Worm (Caenorhabditis elegans): ENCODE results near the gene E01G4.3.

Gene E01G4.3

DNA sequence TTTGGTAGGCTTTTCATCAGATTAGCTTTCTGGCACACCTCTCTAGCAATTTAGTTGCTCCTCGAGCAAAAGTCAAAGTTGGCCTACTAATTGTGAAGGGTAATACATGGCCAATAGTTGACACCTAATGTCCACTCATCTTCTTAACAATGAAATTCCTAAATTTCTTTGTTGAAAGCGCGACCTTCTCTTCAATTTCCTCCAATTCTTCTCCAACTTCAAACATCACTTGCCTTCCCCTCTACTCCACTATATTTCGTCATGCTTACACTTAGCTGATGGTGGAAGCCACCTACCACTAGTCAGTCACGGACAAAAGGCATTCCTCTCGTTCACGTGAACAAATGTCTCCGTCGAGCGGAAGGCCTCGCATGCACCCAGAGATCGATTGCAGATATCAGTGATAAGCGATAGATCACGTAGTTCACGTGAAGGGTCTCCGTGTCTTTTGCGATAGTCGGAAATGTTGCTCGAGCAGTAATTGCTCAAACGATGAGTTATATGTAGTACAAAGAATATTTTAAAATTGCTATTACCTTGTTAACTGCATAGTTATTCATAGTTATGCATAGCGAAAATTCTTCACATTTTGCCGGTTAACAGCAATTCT is at the start of gene E01G4.3 (continued):
- no peak for TF ChIP-seq lag-1 (GFP tag; IDR thresholded peaks at IDR 0.05)
- TF ChIP-seq ceh-58 (GFP tag; IDR thresholded peaks at IDR 0.05), result no peak
- TF ChIP-seq ceh-91 (GFP tag; IDR thresholded peaks at IDR 0.05), result no peak
- no peak for TF ChIP-seq attf-3 (GFP tag; conservative IDR thresholded peaks at IDR 0.05)
- TF ChIP-seq ztf-22 (GFP tag; optimal IDR thresholded peaks at IDR 0.05), result peak; percentile 61
- no peak for TF ChIP-seq F57A8.1 (GFP tag; optimal IDR thresholded peaks at IDR 0.05)
- TF ChIP-seq hmg-20 (GFP tag; IDR thresholded peaks at IDR 0.05), result no peak
- TF ChIP-seq ZK185.1 (tag; optimal IDR thresholded peaks at IDR 0.05; ENCODE audit: poor library complexity, severe bottlenecking), result no peak
- TF ChIP-seq fkh-3 (tag; optimal IDR thresholded peaks at IDR 0.05), result no peak
- no peak for TF ChIP-seq aptf-3 (GFP tag; IDR thresholded peaks at IDR 0.05)
- peak; percentile 53 for TF ChIP-seq mcd-1 (GFP tag; IDR thresholded peaks at IDR 0.05)
- no peak for TF ChIP-seq Y67H2A.10 (GFP tag; conservative IDR thresholded peaks at IDR 0.05)
- TF ChIP-seq madf-8 (GFP tag; conservative IDR thresholded peaks at IDR 0.05), result no peak
- TF ChIP-seq ceh-100 (GFP tag; IDR thresholded peaks at IDR 0.05), result no peak
- TF ChIP-seq T26A5.8 (tag; optimal IDR thresholded peaks at IDR 0.05), result no peak
- TF ChIP-seq hrde-1 (tag; optimal IDR thresholded peaks at IDR 0.05; ENCODE audit: borderline replicate concordance), result no peak
- no peak for TF ChIP-seq ama-1 (optimal IDR thresholded peaks at IDR 0.05)
- TF ChIP-seq ama-1 (GFP tag; optimal IDR thresholded peaks at IDR 0.05), result no peak
- TF ChIP-seq ets-4 (GFP tag; optimal IDR thresholded peaks at IDR 0.05), result peak; percentile 27
- TF ChIP-seq madf-3 (GFP tag; IDR thresholded peaks at IDR 0.05), result no peak
- no peak for TF ChIP-seq mel-28 (tag; optimal IDR thresholded peaks at IDR 0.05; ENCODE audit: borderline replicate concordance)
- peak; percentile 59 for TF ChIP-seq nhr-80 (tag; optimal IDR thresholded peaks at IDR 0.05)
- TF ChIP-seq ceh-40 (GFP tag; IDR thresholded peaks at IDR 0.05), result no peak
- no peak for TF ChIP-seq lin-35 (GFP tag; optimal IDR thresholded peaks at IDR 0.05)
- no peak for TF ChIP-seq snpc-3.4 (tag; optimal IDR thresholded peaks at IDR 0.05)
- TF ChIP-seq efl-1 (GFP tag; optimal IDR thresholded peaks at IDR 0.05), result no peak
- no peak for TF ChIP-seq athp-1 (tag; optimal IDR thresholded peaks at IDR 0.05)
- TF ChIP-seq lin-26 (GFP tag; IDR thresholded peaks at IDR 0.05), result no peak; the same call in 1 of the 2 replicates
- no peak for TF ChIP-seq sptf-2 (GFP tag; optimal IDR thresholded peaks at IDR 0.05)
- no peak for TF ChIP-seq K12H6.12 (tag; optimal IDR thresholded peaks at IDR 0.05)

DNA sequence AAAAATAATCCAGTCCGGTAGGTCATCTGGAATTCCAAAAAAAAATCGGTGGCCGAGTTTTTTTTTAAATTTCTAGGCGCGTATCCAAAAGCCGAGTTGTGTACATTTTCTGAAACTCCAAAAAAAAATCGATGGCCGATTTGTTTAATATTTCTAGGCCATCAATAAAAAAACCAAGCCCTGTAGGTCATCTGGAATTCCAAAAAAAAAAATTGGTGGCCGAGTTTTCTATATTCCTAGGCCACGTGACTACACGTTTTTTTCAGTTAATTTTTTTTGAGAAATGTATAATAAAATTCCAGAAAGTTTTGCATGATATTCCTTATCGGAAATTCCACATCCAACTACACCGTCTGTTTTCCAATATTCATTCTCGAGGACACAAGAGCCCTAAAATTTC is 48.2 kb upstream of the E01G4.3 start, which contains the start of gene sre-45:
TSS of gene sre-45 (plus strand) at position 301 of the 400 bp plus-strand sequence.
- TF ChIP-seq unc-62 (GFP tag; optimal IDR thresholded peaks at IDR 0.05), result no peak
- no peak for TF ChIP-seq C06A6.2 (GFP tag; conservative IDR thresholded peaks at IDR 0.05)

DNA sequence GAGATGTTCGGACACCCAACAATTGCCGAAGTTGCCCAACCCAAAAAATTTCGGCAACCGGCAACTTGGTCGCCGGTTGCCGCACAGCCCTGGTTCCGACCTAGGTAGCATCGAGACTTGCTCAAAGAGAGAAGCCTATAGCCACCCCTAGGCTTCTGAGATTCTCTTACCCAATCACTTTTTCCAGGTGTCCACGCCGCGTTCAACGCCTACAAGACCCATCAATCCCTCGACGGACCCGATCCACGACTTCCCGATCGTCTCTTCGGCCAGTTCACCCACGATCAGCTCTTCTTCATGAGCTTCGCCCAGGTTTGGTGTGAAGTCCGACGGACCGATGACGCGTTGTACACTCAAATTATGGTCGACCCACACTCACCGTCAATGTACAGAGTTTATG is 46.4 kb upstream of the E01G4.3 start:
- TF ChIP-seq zfh-2 (GFP tag; conservative IDR thresholded peaks at IDR 0.05) (peak; percentile 55; the same call in 1 of the 2 replicates), nhr-27 (tag; optimal IDR thresholded peaks at IDR 0.05) (no peak)

DNA sequence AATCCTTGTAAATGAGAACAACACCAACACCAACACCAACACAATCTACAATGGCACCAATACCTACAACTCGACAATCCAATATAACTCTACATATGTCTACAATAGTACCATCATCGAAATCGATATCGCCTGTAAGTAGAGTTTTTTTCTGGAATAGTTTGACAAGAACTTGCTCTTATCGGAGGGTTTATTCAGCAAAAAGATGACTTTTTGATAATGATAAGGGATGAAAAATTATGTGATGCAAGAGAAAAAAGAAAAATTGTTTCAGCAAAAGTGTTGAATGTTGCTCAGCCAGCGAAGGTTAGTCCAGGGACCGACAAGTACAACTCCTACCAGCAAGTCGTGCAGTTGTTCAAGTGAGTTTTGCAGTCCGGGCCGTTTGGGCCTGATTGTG is 39.2 kb upstream of the E01G4.3 start:
- TF ChIP-seq attf-6 (GFP tag; IDR thresholded peaks at IDR 0.05), result no peak
- TF ChIP-seq nhr-80 (tag; optimal IDR thresholded peaks at IDR 0.05), result peak; percentile 42
- no peak for TF ChIP-seq athp-1 (tag; optimal IDR thresholded peaks at IDR 0.05)
- TF ChIP-seq ceh-91 (GFP tag; IDR thresholded peaks at IDR 0.05), result no peak
- TF ChIP-seq F57A8.1 (GFP tag; optimal IDR thresholded peaks at IDR 0.05), result no peak
